Fruit fly (Drosophila melanogaster): ENCODE measurements around the gene brun.

DNA sequence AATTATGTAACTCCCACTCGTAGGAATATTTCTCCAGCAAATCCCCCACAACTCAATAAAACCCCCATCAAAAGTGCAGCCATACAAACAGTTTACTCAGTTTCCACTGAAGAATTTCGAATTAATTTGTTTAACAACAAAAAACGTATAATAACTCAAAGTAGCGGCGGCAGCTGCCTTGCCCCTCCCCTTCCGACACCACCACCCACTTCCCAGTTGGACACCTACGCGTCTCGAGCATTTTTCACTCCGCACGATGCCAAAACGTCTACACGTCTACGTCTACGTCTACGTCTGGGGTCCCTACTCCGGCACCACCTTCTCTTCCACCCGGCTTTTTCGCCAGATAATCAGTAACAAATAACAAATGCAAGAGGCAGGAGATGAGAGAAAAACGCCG lies 15.2 kb upstream of the brun start:
- TF ChIP-seq CG9948 (tag; optimal IDR thresholded peaks at IDR 0.05) (no peak), CG8159 (tag; optimal IDR thresholded peaks at IDR 0.05) (no peak), EcR (GFP tag; optimal IDR thresholded peaks at IDR 0.05) (no peak), CG15710 (tag; optimal IDR thresholded peaks at IDR 0.05) (no peak), rn (GFP tag; IDR thresholded peaks at IDR 0.05) (no peak), CG14655 (GFP tag; optimal IDR thresholded peaks at IDR 0.05) (no peak), CG4496 (GFP tag; IDR thresholded peaks at IDR 0.05) (no peak), D1 (tag; optimal IDR thresholded peaks at IDR 0.05) (no peak), gl (tag; optimal IDR thresholded peaks at IDR 0.05) (no peak), CG13204 (GFP tag; optimal IDR thresholded peaks at IDR 0.05) (no peak), CG8301 (tag; optimal IDR thresholded peaks at IDR 0.05) (no peak), Ets98B (GFP tag; IDR thresholded peaks at IDR 0.05) (0 out of 2 replicates have a peak, but pooled peaks have one; percentile 15), Snoo (tag; optimal IDR thresholded peaks at IDR 0.05) (no peak)
